Worm (Caenorhabditis elegans): ENCODE results near the gene nkat-1.

- TF ChIP-seq mel-28 (tag; optimal IDR thresholded peaks at IDR 0.05; ENCODE audit: borderline replicate concordance) (no peak), die-1 (tag; optimal IDR thresholded peaks at IDR 0.05) (no peak), akir-1 (GFP tag; optimal IDR thresholded peaks at IDR 0.05) (no peak), snpc-4 (GFP tag; optimal IDR thresholded peaks at IDR 0.05) (no peak), snpc-4 (tag; optimal IDR thresholded peaks at IDR 0.05) (no peak), unc-130 (GFP tag; optimal IDR thresholded peaks at IDR 0.05) (no peak), F52B5.7 (tag; optimal IDR thresholded peaks at IDR 0.05) (no peak), rpc-1 (optimal IDR thresholded peaks at IDR 0.05) (no peak), rpc-1 (tag; optimal IDR thresholded peaks at IDR 0.05) (no peak), ceh-27 (GFP tag; optimal IDR thresholded peaks at IDR 0.05) (no peak), nhr-80 (tag; optimal IDR thresholded peaks at IDR 0.05) (no peak)
These were observed 2.0 kb upstream of the nkat-1 start, which contains the start of gene ceh-89 for ce11 chrX:14141896-14142392.

Measured in whole organism, young adult.